Fruit fly (Drosophila melanogaster) whole organism, embryonic: ENCODE measurements around the gene CG31538.

Source experiments
- ATbp ChIP-seq: fragments of 200-800 bp; sonication (Bioruptor generic); optimal IDR thresholded peaks from 2 replicates; lab custom pipeline; 2017; ENCODE audit warnings: missing biosample characterization, mild to moderate bottlenecking, missing genetic modification characterization, missing genetic modification reagents
- Awh ChIP-seq: fragments of 200-800 bp; sonication (Bioruptor generic); IDR thresholded peaks from 2 replicates; pipeline ENCODE4, ENCODE4 v1.3.6; 2022; ENCODE audit warnings: missing biosample characterization, missing genetic modification characterization
- CG1024 ChIP-seq: fragments of 200-800 bp; sonication (Bioruptor generic); IDR thresholded peaks from 2 replicates; pipeline ENCODE4 v1.3.6; 2022; ENCODE audit warnings: missing biosample characterization, missing genetic modification characterization
- CG10431 ChIP-seq: fragments of 200-800 bp; sonication (Bioruptor generic); optimal IDR thresholded peaks from 3 replicates; lab custom pipeline; 2018; ENCODE audit warnings: missing biosample characterization, mild to moderate bottlenecking, missing genetic modification characterization
- CG11247 ChIP-seq: fragments of 200-800 bp; sonication (Bioruptor generic); IDR thresholded peaks from 2 replicates; pipeline ENCODE4 v1.3.6; 2022; ENCODE audit warnings: missing biosample characterization, missing genetic modification characterization
- CG11504 ChIP-seq: fragments of 200-800 bp; sonication (Bioruptor generic); optimal IDR thresholded peaks from 3 replicates; lab custom pipeline; 2019; ENCODE audit warnings: missing biosample characterization, mild to moderate bottlenecking, missing genetic modification characterization, moderate library complexity
- CG12236 ChIP-seq: fragments of 200-800 bp; sonication (Bioruptor generic); optimal IDR thresholded peaks from 2 replicates; lab custom pipeline; 2016; ENCODE audit warnings: missing biosample characterization, missing genetic modification characterization
- CG12299 ChIP-seq: fragments of 200-800 bp; sonication (Bioruptor generic); optimal IDR thresholded peaks from 2 replicates; lab custom pipeline; 2018; ENCODE audit warnings: missing biosample characterization, mild to moderate bottlenecking, missing genetic modification characterization
- CG12659 ChIP-seq: fragments of 200-800 bp; sonication (Bioruptor generic); optimal IDR thresholded peaks from 3 replicates; lab custom pipeline; 2017; ENCODE audit warnings: mild to moderate bottlenecking, missing biosample characterization, missing genetic modification reagents, missing genetic modification characterization
- CG13287 ChIP-seq: fragments of 200-800 bp; sonication (Bioruptor generic); IDR thresholded peaks from 2 replicates; pipeline ENCODE4 v1.3.6; 2022; ENCODE audit warnings: missing biosample characterization, missing genetic modification characterization; ENCODE audit not compliant: partially characterized antibody
- CG5180 ChIP-seq: fragments of 200-800 bp; sonication (Bioruptor generic); optimal IDR thresholded peaks from 3 replicates; lab custom pipeline; 2017; ENCODE audit warnings: missing biosample characterization, missing genetic modification characterization, mild to moderate bottlenecking, moderate library complexity, missing genetic modification reagents
- CG5953 ChIP-seq: fragments of 200-800 bp; sonication (Bioruptor generic); IDR thresholded peaks from 2 replicates; pipeline ENCODE4 v1.3.6; 2022; ENCODE audit warnings: missing biosample characterization, missing genetic modification characterization
- CG7556 ChIP-seq: fragments of 200-800 bp; sonication (Bioruptor generic); optimal IDR thresholded peaks from 2 replicates; lab custom pipeline; 2017; ENCODE audit warnings: missing biosample characterization, mild to moderate bottlenecking, missing genetic modification characterization
- CG7745 ChIP-seq: fragments of 200-800 bp; sonication (Bioruptor generic); optimal IDR thresholded peaks from 2 replicates; lab custom pipeline; 2018; ENCODE audit warnings: missing biosample characterization, mild to moderate bottlenecking, missing genetic modification characterization, moderate library complexity
- CG8290 ChIP-seq, 3 experiments: fragments of 200-800 bp; sonication (Bioruptor generic); optimal IDR thresholded peaks; 2 replicates each; lab custom pipeline; 2016 to 2019; ENCODE audit warnings: missing biosample characterization in 3 of 3, missing genetic modification characterization in 3 of 3, mild to moderate bottlenecking in 2 of 3, moderate library complexity in 1 of 3
- CG9215 ChIP-seq: fragments of 200-800 bp; sonication (Bioruptor generic); IDR thresholded peaks from 2 replicates; pipeline ENCODE4 v1.3.6; 2022; ENCODE audit warnings: missing biosample characterization, missing genetic modification characterization
- CG9932 ChIP-seq: fragments of 200-800 bp; sonication (Bioruptor generic); IDR thresholded peaks from 2 replicates; pipeline ENCODE4 v1.3.6; 2022; ENCODE audit warnings: missing biosample characterization, missing genetic modification characterization
- CoRest ChIP-seq: fragments of 200-800 bp; sonication (Bioruptor generic); optimal IDR thresholded peaks from 3 replicates; lab custom pipeline; 2018; ENCODE audit warnings: missing biosample characterization, mild to moderate bottlenecking, missing genetic modification characterization, moderate library complexity
- Ets65A ChIP-seq: fragments of 200-800 bp; sonication (Bioruptor generic); peaks from one replicate; lab custom pipeline; 2016; ENCODE audit warnings: missing biosample characterization, missing genetic modification characterization
- Fer3 ChIP-seq: fragments of 200-800 bp; sonication (Bioruptor generic); optimal IDR thresholded peaks from 2 replicates; lab custom pipeline; 2018; ENCODE audit warnings: missing biosample characterization, mild to moderate bottlenecking, missing genetic modification characterization, moderate library complexity
- HHEX ChIP-seq: fragments of 200-800 bp; sonication (Bioruptor generic); optimal IDR thresholded peaks from 3 replicates; lab custom pipeline; 2017; ENCODE audit warnings: missing biosample characterization, mild to moderate bottlenecking, missing genetic modification characterization, missing genetic modification reagents
- MTF-1 ChIP-seq: fragments of 200-800 bp; sonication (Bioruptor generic); optimal IDR thresholded peaks from 2 replicates; lab custom pipeline; 2018; ENCODE audit warnings: missing biosample characterization, mild to moderate bottlenecking, missing genetic modification characterization, borderline replicate concordance
- Mes4 ChIP-seq: fragments of 200-800 bp; sonication (Bioruptor generic); optimal IDR thresholded peaks from 2 replicates; lab custom pipeline; 2016; ENCODE audit warnings: missing biosample characterization, missing genetic modification characterization
- NC2β ChIP-seq: fragments of 200-800 bp; sonication (Bioruptor generic); optimal IDR thresholded peaks from 2 replicates; lab custom pipeline; 2016; ENCODE audit warnings: missing biosample characterization, missing genetic modification characterization
- Sox100B ChIP-seq: fragments of 200-800 bp; sonication (Bioruptor generic); optimal IDR thresholded peaks from 3 replicates; lab custom pipeline; 2018; ENCODE audit warnings: missing biosample characterization, mild to moderate bottlenecking, missing genetic modification characterization
- Taf1 ChIP-seq: fragments of 200-800 bp; sonication (Bioruptor generic); IDR thresholded peaks from 2 replicates; pipeline ENCODE4 v1.3.6; 2022; ENCODE audit warnings: missing biosample characterization, missing genetic modification characterization
- Vsx1 ChIP-seq: fragments of 200-800 bp; sonication (Bioruptor generic); optimal IDR thresholded peaks from 2 replicates; lab custom pipeline; 2017; ENCODE audit warnings: missing biosample characterization, mild to moderate bottlenecking, missing genetic modification characterization, missing genetic modification reagents
- ab ChIP-seq: fragments of 200-800 bp; sonication (Bioruptor generic); optimal IDR thresholded peaks from 2 replicates; lab custom pipeline; 2016; ENCODE audit warnings: missing biosample characterization, missing genetic modification characterization
- ara ChIP-seq: fragments of 200-800 bp; sonication (Bioruptor generic); IDR thresholded peaks from 2 replicates; pipeline ENCODE4 v1.3.6; 2022; ENCODE audit warnings: missing biosample characterization, missing genetic modification characterization
- bowl ChIP-seq: fragments of 200-800 bp; sonication (Bioruptor generic); IDR thresholded peaks from 2 replicates; pipeline ENCODE4 v1.3.6; 2022; ENCODE audit warnings: missing biosample characterization, missing genetic modification characterization
- danr ChIP-seq: fragments of 200-800 bp; sonication (Bioruptor generic); IDR thresholded peaks from 2 replicates; pipeline ENCODE4 v1.3.6; 2022; ENCODE audit warnings: missing biosample characterization, missing genetic modification characterization
- dati ChIP-seq: fragments of 200-800 bp; sonication (Bioruptor generic); IDR thresholded peaks from 2 replicates; pipeline ENCODE4 v1.3.6; 2022; ENCODE audit warnings: missing biosample characterization, missing genetic modification characterization
- dimm ChIP-seq: fragments of 200-800 bp; sonication (Bioruptor generic); IDR thresholded peaks from 2 replicates; pipeline ENCODE4 v1.3.6; 2022; ENCODE audit warnings: missing biosample characterization, missing genetic modification characterization
- en ChIP-seq: fragments of 200-800 bp; sonication (Bioruptor generic); optimal IDR thresholded peaks from 2 replicates; lab custom pipeline; 2016; ENCODE audit warnings: missing biosample characterization, missing genetic modification characterization
- gem ChIP-seq: fragments of 200-800 bp; sonication (Bioruptor generic); optimal IDR thresholded peaks from 2 replicates; lab custom pipeline; 2019; ENCODE audit warnings: missing biosample characterization, mild to moderate bottlenecking, missing genetic modification characterization, moderate library complexity
- gro ChIP-seq: fragments of 200-800 bp; sonication (Bioruptor generic); optimal IDR thresholded peaks from 2 replicates; lab custom pipeline; 2016; ENCODE audit warnings: missing biosample characterization, missing genetic modification characterization
- kah ChIP-seq: fragments of 200-800 bp; sonication (Bioruptor generic); optimal IDR thresholded peaks from 2 replicates; lab custom pipeline; 2018; ENCODE audit warnings: missing biosample characterization, mild to moderate bottlenecking, missing genetic modification characterization
- lmd ChIP-seq: fragments of 200-800 bp; sonication (Bioruptor generic); IDR thresholded peaks from 2 replicates; pipeline ENCODE4 v1.3.6; 2022; ENCODE audit warnings: missing biosample characterization, missing genetic modification characterization
- lola ChIP-seq, 3 experiments: fragments of >200 bp in 2 of 3; fragments of 200-800 bp in 1 of 3; sonication (Bioruptor generic) in 1 of 3; optimal IDR thresholded peaks; 2 replicates each; lab custom pipeline; 2017 to 2019; ENCODE audit warnings: missing biosample characterization in 3 of 3, missing genetic modification characterization in 3 of 3, mild to moderate bottlenecking in 1 of 3, moderate library complexity in 1 of 3
- nmo ChIP-seq: fragments of 200-800 bp; sonication (Bioruptor generic); optimal IDR thresholded peaks from 2 replicates; lab custom pipeline; 2018; ENCODE audit warnings: missing biosample characterization, mild to moderate bottlenecking, missing genetic modification characterization, moderate library complexity
- onecut ChIP-seq: fragments of 200-800 bp; sonication (Bioruptor generic); IDR thresholded peaks from 2 replicates; pipeline ENCODE4 v1.3.6; 2022; ENCODE audit warnings: missing biosample characterization, missing genetic modification characterization
- sim ChIP-seq: fragments of 200-800 bp; sonication (Bioruptor generic); IDR thresholded peaks from 2 replicates; pipeline ENCODE4 v1.3.6; 2022; ENCODE audit warnings: missing biosample characterization, missing genetic modification characterization
- sob ChIP-seq: fragments of 200-800 bp; sonication (Bioruptor generic); IDR thresholded peaks from 2 replicates; pipeline ENCODE4 v1.3.6; 2022; ENCODE audit warnings: missing biosample characterization, missing genetic modification characterization
- tll ChIP-seq, 2 experiments: fragments of 200-800 bp in 1 of 2; fragments of >200 bp in 1 of 2; sonication (Bioruptor generic) in 1 of 2; optimal IDR thresholded peaks; 2 replicates each; lab custom pipeline; 2017 to 2019; ENCODE audit warnings: missing biosample characterization in 2 of 2, missing genetic modification characterization in 2 of 2, mild to moderate bottlenecking in 1 of 2, moderate library complexity in 1 of 2
- ttk ChIP-seq: fragments of 200-800 bp; sonication (Bioruptor generic); IDR thresholded peaks from 2 replicates; pipeline ENCODE4 v2.1.2; 2022; ENCODE audit warnings: missing biosample characterization, missing genetic modification characterization
- unpg ChIP-seq: fragments of 200-800 bp; sonication (Bioruptor generic); optimal IDR thresholded peaks from 3 replicates; lab custom pipeline; 2018; ENCODE audit warnings: missing biosample characterization, mild to moderate bottlenecking, missing genetic modification characterization, moderate library complexity
- vfl ChIP-seq: fragments of 200-800 bp; sonication (Bioruptor generic); optimal IDR thresholded peaks from 2 replicates; lab custom pipeline; 2016; ENCODE audit warnings: missing biosample characterization, missing genetic modification characterization
- wor ChIP-seq: fragments of 200-800 bp; sonication (Bioruptor generic); IDR thresholded peaks from 2 replicates; pipeline ENCODE4 v1.3.6; 2022; ENCODE audit warnings: missing biosample characterization, missing genetic modification characterization
- z ChIP-seq: fragments of 200-800 bp; sonication (Bioruptor generic); IDR thresholded peaks from 3 replicates; pipeline ENCODE4 v1.3.6; 2022; ENCODE audit warnings: missing biosample characterization, missing genetic modification characterization

The CG31538 gene

dm6 chr3R:5298599-5299307 lies 21.1 kb upstream of the CG31538 start (continued):
- TF ChIP-seq CG8290 (GFP tag; optimal IDR thresholded peaks at IDR 0.05; lab: Kevin White, UChicago) (peak; percentile 36), CG8290 (tag; optimal IDR thresholded peaks at IDR 0.05; lab: Kevin White, UChicago) (peak in 1 of 2 experiments; percentile 79), vfl (GFP tag; lab: Kevin White, UChicago) (no peak), gro (peak; percentile 39), CG11247 (GFP tag; lab: Robert Waterston, UW) (peak; percentile 76), Ets65A (GFP tag; lab: Kevin White, UChicago) (peak; percentile 96), Fer3 (tag; lab: Kevin White, UChicago) (peak; percentile 34), sob (GFP tag; lab: Robert Waterston, UW) (peak; percentile 73), CG12236 (GFP tag; lab: Kevin White, UChicago) (no peak), Awh (GFP tag; lab: Robert Waterston, UW) (peak; percentile 49; the same call in 1 of the 2 replicates), Sox100B (GFP tag; lab: Kevin White, UChicago) (no peak), CG9932 (GFP tag; lab: Robert Waterston, UW) (peak; percentile 81), MTF-1 (GFP tag; lab: Kevin White, UChicago) (peak; percentile 13), CG1024 (peak; percentile 8; the same call in 1 of the 2 replicates), dimm (GFP tag; lab: Robert Waterston, UW) (no peak), CG9215 (no peak), CG12659 (peak; percentile 57), ab (GFP tag; lab: Kevin White, UChicago) (no peak), sim (GFP tag; lab: Robert Waterston, UW) (no peak), bowl (GFP tag; lab: Robert Waterston, UW) (no peak), NC2β (GFP tag; lab: Kevin White, UChicago) (peak; percentile 76), Taf1 (GFP tag; lab: Robert Waterston, UW) (0 out of 2 replicates have a peak, but pooled peaks have one; percentile 27), gem (tag; lab: Kevin White, UChicago) (peak; percentile 57), CG5180 (GFP tag; lab: Kevin White, UChicago) (no peak), nmo (peak; percentile 52), unpg (GFP tag; lab: Kevin White, UChicago) (peak; percentile 38), ara (GFP tag; lab: Robert Waterston, UW) (no peak), CG10431 (GFP tag; lab: Kevin White, UChicago) (no peak), ttk (GFP tag; lab: Robert Waterston, UW) (peak; percentile 47; the same call in 1 of the 2 replicates), dati (no peak), CG7745 (no peak), Vsx1 (GFP tag; lab: Kevin White, UChicago) (no peak), ATbp (GFP tag; lab: Kevin White, UChicago) (no peak), CoRest (tag; lab: Kevin White, UChicago) (peak; percentile 60), onecut (peak; percentile 61; the same call in 1 of the 2 replicates), HHEX (GFP tag; lab: Kevin White, UChicago) (peak; percentile 20), lola (GFP tag; optimal IDR thresholded peaks at IDR 0.05; lab: Kevin White, UChicago) (no peak), CG11504 (peak; percentile 65), CG12299 (tag; lab: Kevin White, UChicago) (no peak), CG5953 (no peak), z (GFP tag; lab: Robert Waterston, UW) (no peak), tll (GFP tag; optimal IDR thresholded peaks at IDR 0.05; lab: Kevin White, UChicago) (no peak), kah (GFP tag; lab: Kevin White, UChicago) (no peak), danr (GFP tag; lab: Robert Waterston, UW) (no peak), wor (GFP tag; lab: Robert Waterston, UW) (no peak), Mes4 (GFP tag; lab: Kevin White, UChicago) (peak; percentile 38), CG13287 (GFP tag; lab: Robert Waterston, UW) (peak; percentile 33; the same call in 1 of the 2 replicates), en (GFP tag; lab: Kevin White, UChicago) (no peak), lmd (GFP tag; lab: Robert Waterston, UW) (peak; percentile 61; the same call in 1 of the 2 replicates), CG7556 (peak; percentile 36)
